Fruit fly (Drosophila melanogaster): ENCODE results near the gene Ent3.

Gene Ent3

dm6 chr3L:12861255-12861899, 7.9 kb downstream of the Ent3 start, which contains the start of gene CG32107:
TSS of gene CG32107 (minus strand) at chr3L:12861305.
- peak; percentile 3 for TF ChIP-seq Vsx2 (GFP tag; optimal IDR thresholded peaks at IDR 0.05; ENCODE audit: partially characterized antibody)
- TF ChIP-seq h (GFP tag; optimal IDR thresholded peaks at IDR 0.05) = no peak
- TF ChIP-seq fru (GFP tag; optimal IDR thresholded peaks at IDR 0.05) = no peak
- TF ChIP-seq Hr78 (GFP tag; optimal IDR thresholded peaks at IDR 0.05) = no peak
- TF ChIP-seq Mio (GFP tag; optimal IDR thresholded peaks at IDR 0.05) = no peak
- no peak for TF ChIP-seq brk (GFP tag; optimal IDR thresholded peaks at IDR 0.05)
- TF ChIP-seq CG32264 (GFP tag; optimal IDR thresholded peaks at IDR 0.05) = no peak
- TF ChIP-seq Jra (GFP tag; optimal IDR thresholded peaks at IDR 0.05) = no peak
- no peak for TF ChIP-seq psq (GFP tag; optimal IDR thresholded peaks at IDR 0.05)
- TF ChIP-seq HLH106 (tag; optimal IDR thresholded peaks at IDR 0.05) = no peak
- no peak for TF ChIP-seq ey (GFP tag; optimal IDR thresholded peaks at IDR 0.05)
- TF ChIP-seq OdsH (GFP tag; optimal IDR thresholded peaks at IDR 0.05) = no peak
- no peak for TF ChIP-seq sage (GFP tag; optimal IDR thresholded peaks at IDR 0.05)
- TF ChIP-seq Hr83 (GFP tag; optimal IDR thresholded peaks at IDR 0.05; ENCODE audit: poor library complexity, severe bottlenecking) = no peak
- TF ChIP-seq CG9705 (GFP tag; optimal IDR thresholded peaks at IDR 0.05) = no peak
- TF ChIP-seq pan (optimal IDR thresholded peaks at IDR 0.05) = no peak
- peak; percentile 80 for TF ChIP-seq Myc (optimal IDR thresholded peaks at IDR 0.05)
- no peak for TF ChIP-seq usp (GFP tag; optimal IDR thresholded peaks at IDR 0.05)
- TF ChIP-seq Dif (GFP tag; optimal IDR thresholded peaks at IDR 0.05; ENCODE audit: partially characterized antibody) = peak; percentile 12
- TF ChIP-seq rgr (GFP tag; optimal IDR thresholded peaks at IDR 0.05) = no peak
- TF ChIP-seq jim (GFP tag; optimal IDR thresholded peaks at IDR 0.05) = no peak
- TF ChIP-seq Rel (GFP tag; optimal IDR thresholded peaks at IDR 0.05) = no peak
- TF ChIP-seq Rel (tag; optimal IDR thresholded peaks at IDR 0.05) = peak; percentile 98

- no peak for TF ChIP-seq lola (GFP tag; optimal IDR thresholded peaks at IDR 0.05)
- no peak for TF ChIP-seq woc (GFP tag; optimal IDR thresholded peaks at IDR 0.05)
- TF ChIP-seq dl (GFP tag; optimal IDR thresholded peaks at IDR 0.05; ENCODE audit: insufficient read depth in 1 of 2, partially characterized antibody in 2 of 2) = no peak
- no peak for TF ChIP-seq Hnf4 (GFP tag; optimal IDR thresholded peaks at IDR 0.05)
- no peak for TF ChIP-seq rgr (GFP tag; optimal IDR thresholded peaks at IDR 0.05)
- no peak for TF ChIP-seq br (GFP tag; optimal IDR thresholded peaks at IDR 0.05)
- TF ChIP-seq dsf (GFP tag; optimal IDR thresholded peaks at IDR 0.05; ENCODE audit: borderline replicate concordance) = no peak
- no peak for TF ChIP-seq sv (GFP tag; optimal IDR thresholded peaks at IDR 0.05)
- no peak for TF ChIP-seq Sp1 (GFP tag; optimal IDR thresholded peaks at IDR 0.05)
- no peak for TF ChIP-seq sage (GFP tag; optimal IDR thresholded peaks at IDR 0.05)
- TF ChIP-seq ey (GFP tag; optimal IDR thresholded peaks at IDR 0.05) = no peak
- no peak for TF ChIP-seq Jra (GFP tag; optimal IDR thresholded peaks at IDR 0.05)
- no peak for TF ChIP-seq N (GFP tag; optimal IDR thresholded peaks at IDR 0.05)
- TF ChIP-seq GATAd (GFP tag; optimal IDR thresholded peaks at IDR 0.05) = no peak
- no peak for TF ChIP-seq Dfd (GFP tag; optimal IDR thresholded peaks at IDR 0.05)
- no peak for TF ChIP-seq brk (GFP tag; optimal IDR thresholded peaks at IDR 0.05)
- TF ChIP-seq Abd-B (GFP tag; optimal IDR thresholded peaks at IDR 0.05) = no peak
- no peak for TF ChIP-seq Dif (GFP tag; optimal IDR thresholded peaks at IDR 0.05; ENCODE audit: partially characterized antibody)
- TF ChIP-seq Hr83 (GFP tag; optimal IDR thresholded peaks at IDR 0.05; ENCODE audit: poor library complexity, severe bottlenecking) = no peak
Observed at dm6 chr3L:12862820-12863219, 9.4 kb downstream of the Ent3 start, which contains the start of gene CG10943. TSS of gene CG10943 (minus strand) at chr3L:12862920.

- TF ChIP-seq Dfd (GFP tag; optimal IDR thresholded peaks at IDR 0.05) (peak; percentile 54), br (GFP tag; optimal IDR thresholded peaks at IDR 0.05) (no peak)
Observed at dm6 chr3L:12864472-12864871, 11.0 kb downstream of the Ent3 start.

dm6 chr3L:12867956-12868443, 14.6 kb downstream of the Ent3 start:
- TF ChIP-seq Hr83 (GFP tag; optimal IDR thresholded peaks at IDR 0.05; ENCODE audit: poor library complexity, severe bottlenecking) (no peak), HLH106 (tag; optimal IDR thresholded peaks at IDR 0.05) (no peak), jim (GFP tag; optimal IDR thresholded peaks at IDR 0.05) (no peak), Hnf4 (GFP tag; optimal IDR thresholded peaks at IDR 0.05) (no peak), GATAd (GFP tag; optimal IDR thresholded peaks at IDR 0.05) (no peak), sv (GFP tag; optimal IDR thresholded peaks at IDR 0.05) (no peak), Rel (GFP tag; optimal IDR thresholded peaks at IDR 0.05) (no peak), Rel (tag; optimal IDR thresholded peaks at IDR 0.05) (no peak), woc (GFP tag; optimal IDR thresholded peaks at IDR 0.05) (no peak), dsf (GFP tag; optimal IDR thresholded peaks at IDR 0.05; ENCODE audit: borderline replicate concordance) (no peak)
